Fruit fly (Drosophila melanogaster) whole organism, prepupa: ENCODE results near the gene Cpr76Bc.
A peak's percentile ranks its signal among the peaks of the same experiment; 100 is the strongest.
"Not testable (repeated sequence)": the region's sequence is repeated elsewhere in the genome, so short reads cannot be mapped to it uniquely, and the experiment has no call there.

Experiments used
- Blimp-1 ChIP-seq: fragments of 200-800 bp; sonication (Bioruptor generic); optimal IDR thresholded peaks from 3 replicates; lab custom pipeline; 2017; ENCODE audit warnings: missing biosample characterization, missing genetic modification characterization, mild to moderate bottlenecking, moderate library complexity, missing genetic modification reagents
- CG10669 ChIP-seq: fragments of 200-800 bp; sonication (Bioruptor generic); optimal IDR thresholded peaks from 3 replicates; lab custom pipeline; 2018; ENCODE audit warnings: missing biosample characterization, mild to moderate bottlenecking, missing genetic modification characterization, moderate library complexity
- CG11294 ChIP-seq: fragments of 200-800 bp; sonication (Bioruptor generic); IDR thresholded peaks from 2 replicates; pipeline ENCODE4 v1.3.6; 2022; ENCODE audit warnings: missing biosample characterization, missing genetic modification characterization
- CG15336 ChIP-seq: fragments of 200-800 bp; sonication (Bioruptor generic); IDR thresholded peaks from 2 replicates; pipeline ENCODE4 v1.3.6; 2022; ENCODE audit warnings: missing biosample characterization, missing genetic modification characterization
- CG1621 ChIP-seq: fragments of 200-800 bp; sonication (Bioruptor generic); optimal IDR thresholded peaks from 3 replicates; lab custom pipeline; 2018; ENCODE audit warnings: missing biosample characterization, mild to moderate bottlenecking, missing genetic modification characterization
- CG31627 ChIP-seq: fragments of 200-800 bp; sonication (Bioruptor generic); optimal IDR thresholded peaks from 3 replicates; lab custom pipeline; 2016; ENCODE audit warnings: missing biosample characterization, missing genetic modification characterization
- CG3919 ChIP-seq: fragments of 200-800 bp; sonication (Bioruptor generic); optimal IDR thresholded peaks from 3 replicates; lab custom pipeline; 2016; ENCODE audit warnings: missing biosample characterization, missing genetic modification characterization
- CG6808 ChIP-seq: fragments of 200-800 bp; sonication (Bioruptor generic); optimal IDR thresholded peaks from 3 replicates; lab custom pipeline; 2017; ENCODE audit warnings: missing biosample characterization, missing genetic modification characterization, mild to moderate bottlenecking, moderate library complexity, missing genetic modification reagents
- CG7368 ChIP-seq: fragments of 200-800 bp; sonication (Bioruptor generic); optimal IDR thresholded peaks from 3 replicates; lab custom pipeline; 2016; ENCODE audit warnings: missing biosample characterization, missing genetic modification characterization
- CG8319 ChIP-seq: fragments of 200-800 bp; sonication (Bioruptor generic); optimal IDR thresholded peaks from 3 replicates; lab custom pipeline; 2016; ENCODE audit warnings: missing biosample characterization, missing genetic modification characterization
- CG8632 ChIP-seq: fragments of 200-800 bp; sonication (Bioruptor generic); optimal IDR thresholded peaks from 3 replicates; lab custom pipeline; 2016; ENCODE audit warnings: missing biosample characterization, missing genetic modification characterization
- Eip78C ChIP-seq: fragments of 200-800 bp; sonication (Bioruptor generic); peaks from one replicate; lab custom pipeline; 2016; ENCODE audit warnings: missing biosample characterization, missing genetic modification characterization
- Eip93F ChIP-seq: fragments of 200-800 bp; sonication (Bioruptor generic); optimal IDR thresholded peaks from 2 replicates; lab custom pipeline; 2016; ENCODE audit warnings: missing biosample characterization, mild to moderate bottlenecking, missing genetic modification characterization
- Lpt ChIP-seq: fragments of 200-800 bp; sonication (Bioruptor generic); optimal IDR thresholded peaks from 3 replicates; lab custom pipeline; 2016; ENCODE audit warnings: missing biosample characterization, missing genetic modification characterization
- Met ChIP-seq: fragments of 200-800 bp; sonication (Bioruptor generic); optimal IDR thresholded peaks from 3 replicates; lab custom pipeline; 2016; ENCODE audit warnings: missing biosample characterization, missing genetic modification characterization
- Smox ChIP-seq: fragments of 200-800 bp; sonication (Bioruptor generic); optimal IDR thresholded peaks from 3 replicates; lab custom pipeline; 2016; ENCODE audit warnings: missing biosample characterization, missing genetic modification characterization
- Sox14 ChIP-seq: fragments of 200-800 bp; sonication (Bioruptor generic); optimal IDR thresholded peaks from 3 replicates; lab custom pipeline; 2016; ENCODE audit warnings: missing biosample characterization, missing genetic modification characterization
- Sox15 ChIP-seq: fragments of 200-800 bp; sonication (Bioruptor generic); optimal IDR thresholded peaks from 3 replicates; lab custom pipeline; 2016; ENCODE audit warnings: missing biosample characterization, missing genetic modification characterization
- acj6 ChIP-seq: fragments of 200-800 bp; sonication (Bioruptor generic); optimal IDR thresholded peaks from 3 replicates; lab custom pipeline; 2016; ENCODE audit warnings: missing biosample characterization, missing genetic modification characterization
- dsx ChIP-seq: fragments of 200-800 bp; optimal IDR thresholded peaks from 3 replicates; lab custom pipeline; 2019; ENCODE audit warnings: missing biosample characterization, mild to moderate bottlenecking, missing genetic modification characterization, moderate library complexity; ENCODE audit not compliant: poor library complexity, severe bottlenecking
- eg ChIP-seq: fragments of 200-800 bp; sonication (Bioruptor generic); IDR thresholded peaks from 3 replicates; pipeline ENCODE4 v1.3.6; 2022; ENCODE audit warnings: missing biosample characterization, missing genetic modification characterization
- esn ChIP-seq: fragments of 200-800 bp; sonication (Bioruptor generic); optimal IDR thresholded peaks from 2 replicates; lab custom pipeline; 2016; ENCODE audit warnings: missing biosample characterization, mild to moderate bottlenecking, missing genetic modification characterization, moderate library complexity
- fd59A ChIP-seq: fragments of 200-800 bp; sonication (Bioruptor generic); optimal IDR thresholded peaks from 2 replicates; lab custom pipeline; 2017; ENCODE audit warnings: missing biosample characterization, mild to moderate bottlenecking, missing genetic modification characterization, missing genetic modification reagents
- fd85E ChIP-seq: fragments of 200-800 bp; sonication (Bioruptor generic); optimal IDR thresholded peaks from 3 replicates; lab custom pipeline; 2016; ENCODE audit warnings: missing biosample characterization, missing genetic modification characterization
- lz ChIP-seq: fragments of 200-800 bp; sonication (Bioruptor generic); optimal IDR thresholded peaks from 3 replicates; lab custom pipeline; 2016; ENCODE audit warnings: missing biosample characterization, missing genetic modification characterization
- pdm3 ChIP-seq: fragments of 200-800 bp; sonication (Bioruptor generic); optimal IDR thresholded peaks from 3 replicates; lab custom pipeline; 2016; ENCODE audit warnings: missing biosample characterization, missing genetic modification characterization
- salr ChIP-seq, 2 experiments: fragments of 200-800 bp; sonication (Bioruptor generic); optimal IDR thresholded peaks; 3 replicates each; lab custom pipeline; 2016 to 2018; ENCODE audit warnings: missing biosample characterization in 2 of 2, missing genetic modification characterization in 2 of 2, mild to moderate bottlenecking in 1 of 2
- ss ChIP-seq, 2 experiments: fragments of 200-800 bp; sonication (Bioruptor generic); optimal IDR thresholded peaks; 2 replicates in 1 of 2; 3 replicates in 1 of 2; lab custom pipeline; 2017 to 2018; ENCODE audit warnings: mild to moderate bottlenecking in 2 of 2, missing biosample characterization in 2 of 2, missing genetic modification characterization in 2 of 2, moderate library complexity in 1 of 2
- svp ChIP-seq: fragments of 200-800 bp; sonication (Bioruptor generic); peaks from one replicate; lab custom pipeline; 2016; ENCODE audit warnings: missing biosample characterization, missing genetic modification characterization
- topi ChIP-seq: fragments of 200-800 bp; sonication (Bioruptor generic); optimal IDR thresholded peaks from 3 replicates; lab custom pipeline; 2016; ENCODE audit warnings: missing biosample characterization, missing genetic modification characterization

The Cpr76Bc gene

dm6 chr3L:19520645-19521044 lies at the start of gene Cpr76Bc:
Gene Cpr76Bc, plus strand, starts transcription at chr3L:19520945.
- TF ChIP-seq pdm3 = no peak
- TF ChIP-seq CG15336 (GFP tag; lab: Robert Waterston, UW) = peak; percentile 36; the same call in 1 of the 2 replicates
- TF ChIP-seq salr (GFP tag; optimal IDR thresholded peaks at IDR 0.05; lab: Kevin White, UChicago) = no peak
- no peak for TF ChIP-seq Eip93F
- no peak for TF ChIP-seq Sox14
- no peak for TF ChIP-seq CG8632 (GFP tag; lab: Kevin White, UChicago)
- TF ChIP-seq Blimp-1 (GFP tag; lab: Kevin White, UChicago) = no peak
- TF ChIP-seq CG10669 = no peak
- no peak for TF ChIP-seq Met (GFP tag; lab: Kevin White, UChicago)
- TF ChIP-seq Lpt (GFP tag; lab: Kevin White, UChicago) = peak; percentile 4
- TF ChIP-seq CG3919 (GFP tag; lab: Kevin White, UChicago) = no peak
- no peak for TF ChIP-seq Smox (GFP tag; lab: Kevin White, UChicago)
- no peak for TF ChIP-seq Sox15 (GFP tag; lab: Kevin White, UChicago)
- TF ChIP-seq CG6808 (GFP tag; lab: Kevin White, UChicago) = no peak
- no peak for TF ChIP-seq acj6 (GFP tag; lab: Kevin White, UChicago)
- TF ChIP-seq Eip78C (GFP tag; lab: Kevin White, UChicago) = peak; percentile 18
- no peak for TF ChIP-seq topi (GFP tag; lab: Kevin White, UChicago)
- no peak for TF ChIP-seq dsx (GFP tag; lab: Kevin White, UChicago)
- no peak for TF ChIP-seq esn (GFP tag; lab: Kevin White, UChicago)
- TF ChIP-seq CG1621 = no peak

- TF ChIP-seq dsx (GFP tag; lab: Kevin White, UChicago); CG8632 (GFP tag; lab: Kevin White, UChicago); CG31627: not testable (repeated sequence)
Measured at dm6 chr3L:19472128-19472527, 48.6 kb upstream of the Cpr76Bc start, which contains the start of the genes 825-Oak and CG12519. Gene 825-Oak, minus strand, starts transcription at chr3L:19472228. Gene CG12519, plus strand, starts transcription at chr3L:19472491.

dm6 chr3L:19475478-19475877 lies 45.3 kb upstream of the Cpr76Bc start, which contains the start of the genes CG18294 and CG32213:
Gene CG18294, minus strand, starts transcription at chr3L:19475578.
Gene CG32213, plus strand, starts transcription at chr3L:19475839.
- TF ChIP-seq Eip78C (GFP tag; lab: Kevin White, UChicago); fd59A; lz (GFP tag; lab: Kevin White, UChicago): not testable (repeated sequence)

- TF ChIP-seq eg (GFP tag; lab: Robert Waterston, UW) (0 out of 3 replicates have a peak, but pooled peaks have one; percentile 13), svp (GFP tag; lab: Kevin White, UChicago) (peak; percentile 19), CG8319 (GFP tag; lab: Kevin White, UChicago) (no peak), Eip78C (GFP tag; lab: Kevin White, UChicago) (peak; percentile 50), ss (GFP tag; optimal IDR thresholded peaks at IDR 0.05; lab: Kevin White, UChicago) (peak in 1 of 2 experiments; percentile 6)
Measured at dm6 chr3L:19481209-19481608, 39.5 kb upstream of the Cpr76Bc start.

dm6 chr3L:19482014-19482413 lies 38.7 kb upstream of the Cpr76Bc start:
- no peak for TF ChIP-seq CG6808 (GFP tag; lab: Kevin White, UChicago)
- TF ChIP-seq Eip93F = no peak
- no peak for TF ChIP-seq salr (GFP tag; optimal IDR thresholded peaks at IDR 0.05; lab: Kevin White, UChicago)

- no peak for TF ChIP-seq CG7368
- TF ChIP-seq CG3919 (GFP tag; lab: Kevin White, UChicago) = no peak
- no peak for TF ChIP-seq fd85E
- no peak for TF ChIP-seq acj6 (GFP tag; lab: Kevin White, UChicago)
- TF ChIP-seq esn (GFP tag; lab: Kevin White, UChicago) = no peak
- TF ChIP-seq CG11294 (GFP tag; lab: Robert Waterston, UW) = no peak
- TF ChIP-seq CG1621 = no peak
- TF ChIP-seq, all 60 proteins: peak for 0
Measured at dm6 chr3L:19483007-19483406, 37.7 kb upstream of the Cpr76Bc start.
